Fruit fly (Drosophila melanogaster): ENCODE measurements around the gene CG3902.

- TF ChIP-seq kay (GFP tag; ENCODE audit: borderline replicate concordance) (no peak), CG7045 (GFP tag; optimal IDR thresholded peaks at IDR 0.05) (no peak), cic (GFP tag; optimal IDR thresholded peaks at IDR 0.05) (no peak), CG7101 (tag; optimal IDR thresholded peaks at IDR 0.05) (no peak), Crg-1 (GFP tag; optimal IDR thresholded peaks at IDR 0.05) (no peak), CG11617 (GFP tag; optimal IDR thresholded peaks at IDR 0.05) (no peak), CG5204 (GFP tag; optimal IDR thresholded peaks at IDR 0.05) (no peak), bab1 (GFP tag; optimal IDR thresholded peaks at IDR 0.05) (no peak)
These were observed 6.1 kb downstream of the CG3902 start, which contains the start of gene NijB for dm6 chr3L:18891986-18892385.
